Worm (Caenorhabditis elegans): ENCODE measurements around the gene pas-7.

pas-7 gene

DNA sequence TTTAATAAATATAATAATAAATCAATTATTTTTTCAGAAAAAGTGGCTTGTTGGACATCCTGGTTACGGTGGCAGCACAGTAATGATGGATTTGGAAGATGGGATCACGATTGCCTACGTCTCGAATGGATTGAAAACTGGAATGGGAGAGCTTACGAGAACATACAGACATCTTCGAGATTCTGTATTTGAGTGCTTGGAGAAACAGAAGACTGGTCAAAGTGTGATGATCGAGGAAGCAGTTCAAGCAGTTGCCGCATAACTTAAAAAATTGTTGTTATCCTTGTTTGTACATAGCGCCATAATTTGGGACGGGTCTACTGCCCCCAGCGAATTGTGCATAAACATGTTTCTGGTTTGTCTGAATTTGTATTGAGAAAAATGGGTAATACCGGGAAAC is 1.2 kb downstream of the pas-7 start (continued):
- TF ChIP-seq ekl-4 (GFP tag; IDR thresholded peaks at IDR 0.05) (peak; percentile 63; the same call in 1 of the 2 replicates), madf-6 (GFP tag; IDR thresholded peaks at IDR 0.05) (peak; percentile 38; the same call in 1 of the 2 replicates), atf-7 (tag; optimal IDR thresholded peaks at IDR 0.05) (no peak), F49E8.2 (tag; optimal IDR thresholded peaks at IDR 0.05; ENCODE audit: insufficient read depth) (peak; percentile 47), attf-3 (GFP tag; conservative IDR thresholded peaks at IDR 0.05) (no peak)

DNA sequence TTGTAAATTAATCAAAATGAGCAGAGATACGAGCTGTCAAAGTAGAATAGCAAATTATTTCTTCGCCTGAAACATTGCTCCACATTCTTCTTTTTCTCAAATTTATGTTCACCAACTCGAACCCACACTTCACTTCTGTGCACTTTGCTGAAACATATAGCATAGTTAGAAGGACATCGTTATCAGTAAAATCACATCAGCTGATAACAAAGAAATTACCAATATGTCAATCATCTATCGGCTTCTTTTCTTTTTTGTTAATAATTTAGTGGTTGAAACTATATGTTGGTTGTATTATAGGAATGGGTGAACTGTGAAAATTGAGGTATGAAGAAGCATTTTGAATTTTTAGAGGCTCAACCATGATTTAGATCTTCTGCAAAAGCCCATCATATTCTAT is 4.4 kb downstream of the pas-7 start:
- TF ChIP-seq snpc-3.4 (tag; optimal IDR thresholded peaks at IDR 0.05) (no peak), nhr-80 (tag; optimal IDR thresholded peaks at IDR 0.05) (peak; percentile 68), madf-6 (GFP tag; IDR thresholded peaks at IDR 0.05) (no peak), K12H6.12 (tag; optimal IDR thresholded peaks at IDR 0.05) (no peak), unc-62 (GFP tag; optimal IDR thresholded peaks at IDR 0.05) (peak; percentile 73), pha-4 (tag; optimal IDR thresholded peaks at IDR 0.05) (no peak), F23B12.7 (tag; optimal IDR thresholded peaks at IDR 0.05; ENCODE audit: insufficient read depth) (no peak), attf-5 (GFP tag; optimal IDR thresholded peaks at IDR 0.05) (no peak), bed-2 (GFP tag; IDR thresholded peaks at IDR 0.05) (no peak)

DNA sequence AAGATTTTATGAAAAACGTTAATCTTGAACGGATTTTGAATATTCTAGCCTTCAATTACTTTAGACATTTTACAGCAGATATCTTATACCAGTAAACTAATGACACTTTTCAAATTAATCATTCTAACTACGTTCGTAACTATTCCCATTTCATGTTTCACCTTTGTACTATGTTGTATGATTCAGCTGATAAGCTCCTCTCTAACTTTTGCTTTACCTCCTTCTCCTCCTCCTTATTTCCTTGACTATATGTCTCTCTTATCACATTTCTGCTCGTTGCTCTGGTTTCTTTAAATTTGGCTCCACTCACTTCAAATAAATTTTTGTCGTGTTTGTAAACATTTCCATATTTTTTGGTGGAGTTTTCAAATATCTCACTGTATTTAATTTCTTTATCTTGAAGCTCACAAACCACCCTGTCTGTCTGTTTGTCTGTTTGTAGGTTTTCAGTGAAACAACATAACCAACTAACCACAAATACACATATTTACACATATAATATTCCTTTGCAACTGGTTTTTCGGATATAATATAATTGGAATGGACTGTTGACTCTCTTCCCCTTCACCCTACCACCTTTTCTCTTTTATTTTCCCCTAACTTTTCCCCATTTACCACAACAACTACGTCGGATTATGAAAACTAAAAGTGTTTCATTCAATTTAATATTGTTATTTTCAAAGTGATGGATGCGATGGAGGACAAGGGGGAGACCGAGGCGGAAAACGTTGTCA is 5.3 kb downstream of the pas-7 start, which contains the start of gene lact-2:
Gene lact-2, plus strand, starts transcription at position 684 of the 734 bp plus-strand sequence.
- TF ChIP-seq lin-40 (tag; optimal IDR thresholded peaks at IDR 0.05) (no peak), nhr-80 (tag; optimal IDR thresholded peaks at IDR 0.05) (peak; percentile 78)

DNA sequence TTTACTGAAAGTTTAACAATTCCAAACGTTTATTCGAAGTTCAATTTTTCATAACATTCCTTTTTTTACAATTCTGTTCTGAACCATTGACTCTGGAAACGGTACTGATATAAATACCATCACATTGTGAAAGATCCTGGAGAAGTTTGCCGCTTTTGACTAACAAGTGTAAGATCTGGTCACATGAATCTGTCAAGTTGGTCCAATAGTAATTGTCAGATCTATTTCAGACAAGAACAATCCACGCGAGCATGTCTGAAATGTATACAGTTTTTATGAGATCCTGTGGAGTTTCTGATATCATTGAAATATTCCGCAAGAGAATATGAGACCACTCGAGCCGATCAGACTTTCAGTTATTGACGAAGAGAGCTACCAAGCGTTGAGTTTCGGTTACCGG is 6.5 kb downstream of the pas-7 start:
- TF ChIP-seq bed-1 (GFP tag; IDR thresholded peaks at IDR 0.05) = no peak
- no peak for TF ChIP-seq Y56A3A.18 (GFP tag; IDR thresholded peaks at IDR 0.05)

DNA sequence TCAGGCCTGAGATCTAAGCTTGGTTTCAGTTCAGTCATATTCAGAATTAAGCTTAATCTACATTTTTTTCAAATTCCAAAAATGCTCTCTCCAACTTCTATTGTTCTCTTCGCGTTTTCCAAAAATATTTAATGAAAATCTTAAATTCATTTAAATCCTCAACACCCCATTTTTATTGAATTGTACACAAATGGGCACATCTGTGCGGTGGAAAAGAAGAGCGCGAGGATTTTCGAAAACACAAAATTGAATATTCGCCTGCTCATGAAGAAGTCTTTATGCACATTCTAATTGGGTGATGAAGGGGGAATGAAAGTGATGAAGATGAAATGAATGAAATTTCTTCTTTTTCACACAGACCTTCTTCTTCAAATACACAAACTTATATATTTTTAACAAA is 15.2 kb downstream of the pas-7 start:
- TF ChIP-seq hsf-1 (GFP tag; IDR thresholded peaks at IDR 0.05) (0 out of 2 replicates have a peak, but pooled peaks have one; percentile 12), nhr-179 (tag; optimal IDR thresholded peaks at IDR 0.05) (no peak), lag-1 (GFP tag; IDR thresholded peaks at IDR 0.05) (no peak), mes-4 (tag; optimal IDR thresholded peaks at IDR 0.05) (no peak)

DNA sequence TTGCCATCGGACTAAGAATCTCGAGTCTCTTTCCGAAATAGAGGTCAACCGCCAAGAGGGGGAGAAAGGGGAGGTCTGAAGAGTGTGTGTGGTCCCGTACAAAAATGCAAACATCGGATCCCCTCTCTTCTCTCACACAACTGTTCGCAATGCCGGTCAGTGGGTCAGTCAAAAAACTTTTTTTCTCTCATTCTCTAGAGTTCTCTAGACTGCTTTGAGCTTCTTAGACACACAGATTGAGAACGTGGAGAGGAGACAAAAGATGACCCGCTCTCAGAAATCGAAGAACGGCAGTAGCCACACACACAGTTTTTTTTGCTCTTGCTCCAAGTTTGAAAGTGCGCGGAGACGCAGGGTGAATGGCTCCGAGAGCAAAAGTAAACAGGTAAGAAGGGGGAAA is 23.9 kb downstream of the pas-7 start:
- TF ChIP-seq him-1 (tag; optimal IDR thresholded peaks at IDR 0.05) (no peak), F22D6.2 (tag; optimal IDR thresholded peaks at IDR 0.05) (no peak), unc-130 (GFP tag; optimal IDR thresholded peaks at IDR 0.05) (no peak), hlh-12 (tag; optimal IDR thresholded peaks at IDR 0.05) (no peak), nhr-80 (tag; optimal IDR thresholded peaks at IDR 0.05) (no peak)

DNA sequence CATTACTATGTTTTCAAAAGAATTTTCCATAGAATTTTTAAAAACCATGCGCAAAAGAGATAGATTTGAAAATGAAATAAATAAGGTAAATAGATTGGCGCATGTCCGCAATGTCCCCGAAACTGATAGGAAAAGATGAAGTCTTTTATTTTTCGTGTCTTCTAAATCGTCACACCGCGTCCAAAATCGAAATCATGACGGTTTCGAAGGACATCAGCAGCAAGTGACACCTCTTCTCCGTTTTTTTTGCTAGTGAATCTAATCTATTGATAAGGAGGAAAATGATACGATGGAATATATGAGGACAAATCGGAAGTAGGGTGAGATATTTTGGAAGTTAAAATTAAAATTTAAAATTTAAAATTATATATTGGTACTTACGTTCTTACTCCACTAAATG is 25.7 kb downstream of the pas-7 start:
- TF ChIP-seq zfh-2 (GFP tag; conservative IDR thresholded peaks at IDR 0.05) (no peak), pha-4 (tag; optimal IDR thresholded peaks at IDR 0.05) (no peak), hsf-1 (GFP tag; IDR thresholded peaks at IDR 0.05) (no peak), ceh-79 (tag; optimal IDR thresholded peaks at IDR 0.05) (no peak), ztf-18 (tag; optimal IDR thresholded peaks at IDR 0.05) (no peak)

Measured in whole organism, young adult.